Worm (Caenorhabditis elegans): Measurements from ENCODE around the gene hsp-90.

Gene hsp-90

DNA sequence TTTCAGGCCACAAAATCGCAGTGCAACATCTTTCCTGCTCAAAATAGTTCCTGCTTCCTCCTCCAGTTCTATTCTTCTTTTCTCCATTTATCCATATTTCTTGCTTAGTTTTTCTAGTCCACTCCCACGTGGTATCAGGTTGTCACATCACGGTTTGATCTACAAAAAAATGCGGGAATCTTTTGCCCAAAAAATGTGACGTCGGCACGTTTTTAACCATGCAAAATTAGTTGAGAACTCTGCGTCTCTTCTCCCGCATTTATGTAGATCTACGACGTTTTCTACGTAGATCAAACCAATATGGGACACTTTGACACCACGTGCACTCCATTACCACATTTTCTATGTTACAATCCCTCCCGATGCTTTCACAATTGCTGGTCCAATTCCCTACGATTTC is 42.7 kb upstream of the hsp-90 start:
- TF ChIP-seq unc-120 (tag; optimal IDR thresholded peaks at IDR 0.05; ENCODE audit: poor library complexity, severe bottlenecking): no peak

DNA sequence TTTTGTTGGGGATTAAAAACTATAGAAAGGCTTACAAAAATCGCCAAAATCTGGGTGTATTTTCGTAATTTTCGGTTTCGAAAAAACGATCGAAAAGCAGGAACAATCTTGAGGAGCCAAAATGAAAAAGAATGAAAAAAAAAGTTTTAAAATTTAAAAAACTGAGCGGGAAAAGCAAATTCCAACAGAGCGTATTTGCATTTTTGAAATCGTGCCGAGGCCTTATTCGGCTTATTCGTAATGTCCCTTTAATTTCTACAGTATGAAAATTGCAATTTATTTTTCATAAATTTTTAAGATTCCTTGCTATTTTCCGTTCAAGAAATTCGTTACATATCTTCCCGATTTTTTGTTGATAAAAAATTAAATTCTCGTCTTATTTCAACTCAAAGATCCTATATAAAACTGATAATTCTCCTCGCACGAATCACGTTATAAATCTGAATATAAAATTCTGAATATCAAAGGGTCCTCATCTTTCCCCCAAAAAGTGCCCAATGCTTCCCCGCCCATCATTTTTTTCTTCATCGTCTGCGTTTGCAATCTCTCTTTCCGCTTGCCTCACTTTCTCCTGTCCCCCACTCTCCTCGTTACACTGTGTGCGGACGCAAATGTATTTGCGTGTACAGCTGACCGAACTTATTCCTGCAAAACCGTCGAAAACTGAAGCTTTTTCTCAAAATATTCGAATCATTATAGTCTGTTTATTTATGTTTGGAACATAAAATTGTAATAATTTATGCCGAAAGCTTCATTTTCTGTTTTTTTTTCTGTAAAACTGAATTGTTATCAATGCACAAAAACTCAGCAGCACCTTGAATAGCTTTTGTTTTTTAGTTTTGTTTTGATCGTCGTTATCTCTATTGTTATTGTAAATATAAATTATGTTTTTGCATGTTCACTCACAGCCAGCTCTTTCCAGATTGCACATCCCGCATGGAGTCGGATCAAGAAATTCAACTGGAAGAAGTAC is 38.6 kb upstream of the hsp-90 start, which contains the start of the genes rfc-1 and pmp-3:
rfc-1 (minus strand) TSS at position 163 of the 973 bp plus-strand sequence.
pmp-3 (plus strand) TSS at position 923 of the 973 bp plus-strand sequence.
- TF ChIP-seq unc-62 (GFP tag; optimal IDR thresholded peaks at IDR 0.05) (peak; percentile 41), lin-13 (tag; optimal IDR thresholded peaks at IDR 0.05) (no peak), blmp-1 (tag; optimal IDR thresholded peaks at IDR 0.05) (peak; percentile 52), sem-2 (GFP tag; optimal IDR thresholded peaks at IDR 0.05) (no peak), hlh-1 (tag; optimal IDR thresholded peaks at IDR 0.05) (peak; percentile 0), nhr-12 (tag; optimal IDR thresholded peaks at IDR 0.05) (no peak)

DNA sequence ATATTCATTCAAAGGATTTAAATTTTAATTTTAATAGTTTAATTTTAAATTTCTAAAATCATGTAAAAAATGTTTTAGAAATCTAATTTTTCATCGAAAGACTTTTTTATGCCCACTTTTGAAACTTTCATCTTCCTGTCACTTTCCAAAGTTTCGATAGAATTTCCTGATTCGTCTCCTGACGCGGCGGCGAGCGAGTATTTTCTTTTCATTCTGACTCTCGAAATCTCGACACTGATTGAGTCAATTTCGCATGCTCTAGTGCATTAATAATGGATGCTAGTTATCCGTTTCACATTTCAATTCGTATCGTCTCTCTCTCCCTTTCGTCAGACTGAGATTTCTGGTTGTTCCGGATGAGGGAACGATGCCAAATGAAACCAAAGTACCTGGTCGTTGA is 35.9 kb upstream of the hsp-90 start:
- TF ChIP-seq nhr-2 (tag; optimal IDR thresholded peaks at IDR 0.05): no peak
- peak; percentile 53 for TF ChIP-seq ces-1 (GFP tag; optimal IDR thresholded peaks at IDR 0.05)

DNA sequence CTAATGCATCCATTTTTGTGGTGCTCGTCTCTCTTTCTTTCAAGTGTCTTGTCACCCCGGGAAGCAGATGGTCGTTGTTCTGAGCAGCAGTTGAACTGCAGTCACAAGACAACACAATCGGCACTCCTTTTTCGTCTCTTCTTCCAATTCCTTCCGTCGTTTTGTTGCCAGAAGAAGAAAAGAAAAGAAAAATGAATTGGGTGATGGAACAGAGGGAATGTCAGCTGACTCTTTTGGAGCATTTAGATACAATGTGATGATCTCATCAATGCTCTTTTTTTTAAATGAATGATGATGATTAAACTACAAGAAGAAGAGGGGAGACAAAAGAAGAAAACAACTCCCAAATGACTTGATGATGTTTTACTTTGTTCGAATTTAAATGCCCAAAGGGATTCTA is 34.8 kb upstream of the hsp-90 start:
- TF ChIP-seq unc-62 (GFP tag; optimal IDR thresholded peaks at IDR 0.05) (no peak), cnd-1 (tag; optimal IDR thresholded peaks at IDR 0.05) (peak; percentile 43), mab-5 (tag; optimal IDR thresholded peaks at IDR 0.05) (no peak), ces-1 (GFP tag; optimal IDR thresholded peaks at IDR 0.05) (peak; percentile 25), hlh-1 (tag; optimal IDR thresholded peaks at IDR 0.05) (peak; percentile 17)

DNA sequence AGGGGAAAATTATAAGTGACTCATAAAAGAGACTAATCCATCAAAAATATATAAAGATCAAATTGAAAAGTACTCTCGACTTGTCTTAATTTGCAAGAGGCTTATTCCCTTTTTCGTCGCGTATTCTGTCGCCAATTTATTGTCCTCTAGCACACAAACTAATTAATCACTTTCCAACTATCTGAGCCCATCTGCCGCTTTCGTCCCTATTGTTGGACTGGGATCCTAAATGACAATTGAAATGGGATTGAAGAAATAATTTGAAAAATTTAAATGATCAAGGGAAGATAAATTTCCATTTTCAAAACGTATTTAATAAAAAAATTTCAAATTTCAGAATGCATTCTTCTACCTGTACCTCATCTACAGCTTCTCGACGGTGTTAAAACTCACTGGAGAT is 34.1 kb upstream of the hsp-90 start:
- TF ChIP-seq mep-1 (tag; optimal IDR thresholded peaks at IDR 0.05) (no peak), ceh-43 (GFP tag; optimal IDR thresholded peaks at IDR 0.05) (no peak), snpc-4 (tag; optimal IDR thresholded peaks at IDR 0.05) (no peak), lsy-2 (tag; optimal IDR thresholded peaks at IDR 0.05) (no peak), flh-1 (GFP tag; optimal IDR thresholded peaks at IDR 0.05) (no peak), ceh-39 (tag; optimal IDR thresholded peaks at IDR 0.05) (no peak), nhr-28 (tag; optimal IDR thresholded peaks at IDR 0.05) (no peak), elt-3 (tag; optimal IDR thresholded peaks at IDR 0.05) (no peak), unc-120 (tag; optimal IDR thresholded peaks at IDR 0.05; ENCODE audit: poor library complexity, severe bottlenecking) (no peak), nhr-12 (tag; optimal IDR thresholded peaks at IDR 0.05) (no peak), M03D4.4 (tag; optimal IDR thresholded peaks at IDR 0.05) (no peak), cnd-1 (tag; optimal IDR thresholded peaks at IDR 0.05) (peak; percentile 45), ces-1 (GFP tag; optimal IDR thresholded peaks at IDR 0.05) (peak; percentile 84), hlh-1 (tag; optimal IDR thresholded peaks at IDR 0.05) (no peak), unc-62 (GFP tag; optimal IDR thresholded peaks at IDR 0.05) (peak; percentile 36), unc-39 (tag; optimal IDR thresholded peaks at IDR 0.05) (no peak), ham-2 (GFP tag; optimal IDR thresholded peaks at IDR 0.05) (no peak), bed-3 (GFP tag; optimal IDR thresholded peaks at IDR 0.05) (no peak), lin-32 (GFP tag; optimal IDR thresholded peaks at IDR 0.05) (no peak), ceh-83 (GFP tag; optimal IDR thresholded peaks at IDR 0.05) (no peak), sptf-1 (tag; optimal IDR thresholded peaks at IDR 0.05) (no peak)

DNA sequence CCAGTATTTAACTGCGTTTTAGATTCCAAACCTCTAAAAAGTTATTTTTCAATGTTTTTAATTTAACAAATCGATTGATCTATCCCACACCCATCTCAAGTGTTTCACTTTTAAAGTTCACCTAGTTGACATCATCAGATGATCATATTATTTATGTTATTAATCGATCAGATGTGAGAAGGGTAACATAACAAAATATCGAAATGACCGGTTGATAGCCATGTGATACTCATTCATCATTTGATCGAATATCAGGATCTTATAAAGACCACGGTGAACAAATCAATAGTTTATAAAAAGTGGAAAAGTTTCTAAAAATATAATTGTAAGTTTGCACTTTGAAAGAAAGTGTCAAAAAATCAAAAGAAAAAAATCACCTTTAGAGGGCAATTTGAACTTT is 29.0 kb upstream of the hsp-90 start:
- TF ChIP-seq hlh-1 (tag; optimal IDR thresholded peaks at IDR 0.05) (no peak), elt-1 (tag; optimal IDR thresholded peaks at IDR 0.05; ENCODE audit: borderline replicate concordance, insufficient read depth) (no peak), ztf-11 (tag; optimal IDR thresholded peaks at IDR 0.05) (no peak), cnd-1 (tag; optimal IDR thresholded peaks at IDR 0.05) (no peak), tbx-8 (GFP tag; optimal IDR thresholded peaks at IDR 0.05) (no peak), unc-39 (tag; optimal IDR thresholded peaks at IDR 0.05) (no peak), mls-2 (tag; optimal IDR thresholded peaks at IDR 0.05) (no peak), nhr-12 (tag; optimal IDR thresholded peaks at IDR 0.05) (no peak), M03D4.4 (tag; optimal IDR thresholded peaks at IDR 0.05) (no peak), drap-1 (GFP tag; optimal IDR thresholded peaks at IDR 0.05) (no peak), pha-4 (tag; optimal IDR thresholded peaks at IDR 0.05) (no peak), bed-3 (GFP tag; optimal IDR thresholded peaks at IDR 0.05) (no peak), mep-1 (tag; optimal IDR thresholded peaks at IDR 0.05) (no peak), sptf-1 (tag; optimal IDR thresholded peaks at IDR 0.05) (no peak), lsy-2 (tag; optimal IDR thresholded peaks at IDR 0.05) (no peak), sem-2 (GFP tag; optimal IDR thresholded peaks at IDR 0.05) (no peak), ham-2 (GFP tag; optimal IDR thresholded peaks at IDR 0.05) (no peak), nhr-28 (tag; optimal IDR thresholded peaks at IDR 0.05) (no peak), blmp-1 (tag; optimal IDR thresholded peaks at IDR 0.05) (no peak)

Data from whole organism, mixed stage, embryonic.